Worm (Caenorhabditis elegans): ENCODE measurements around the gene F53F8.4.

DNA sequence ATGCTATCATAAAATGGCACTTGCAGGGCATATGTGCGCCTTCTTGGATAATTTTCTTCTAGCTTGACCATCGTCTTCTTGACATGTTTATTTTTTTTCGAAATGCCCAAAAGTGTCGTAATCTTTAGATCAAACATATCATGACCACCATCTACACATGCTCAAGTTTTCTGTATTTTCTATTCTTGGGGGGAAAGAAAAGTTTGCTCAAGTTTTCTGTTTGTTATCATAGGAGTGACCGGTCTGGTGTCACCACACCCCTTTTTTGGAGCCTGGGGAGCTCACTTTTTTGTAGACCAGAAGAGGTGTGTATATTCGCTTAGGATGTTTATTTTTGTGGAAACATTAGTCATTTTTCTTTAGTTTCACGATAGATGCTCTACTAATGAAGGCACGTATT is 6.1 kb downstream of the F53F8.4 start, which contains the start of gene klf-2:
- no peak for TF ChIP-seq him-1 (tag; optimal IDR thresholded peaks at IDR 0.05)
- no peak for TF ChIP-seq dao-5 (tag; optimal IDR thresholded peaks at IDR 0.05)

Measured in whole organism, L4/young adult.